Worm (Caenorhabditis elegans) whole organism, mixed stage, embryonic: ENCODE results near the gene nra-1.

Experiments
- blmp-1 ChIP-seq: fragments of 150-350 bp; optimal IDR thresholded peaks from 2 replicates; lab custom pipeline; 2014; ENCODE audit warnings: missing biosample characterization, missing genetic modification characterization
- elt-1 ChIP-seq: sonication (generic microtip); optimal IDR thresholded peaks from 2 replicates; lab custom pipeline; 2017; ENCODE audit warnings: missing genetic modification characterization, mild to moderate bottlenecking, missing compliant biosample characterization, antibody characterized with exemption, moderate library complexity, borderline replicate concordance; ENCODE audit not compliant: insufficient read depth
- elt-3 ChIP-seq: fragments of 150-350 bp; optimal IDR thresholded peaks from 2 replicates; lab custom pipeline; 2014; ENCODE audit warnings: missing biosample characterization, missing genetic modification characterization
- lin-13 ChIP-seq: fragments of 150-350 bp; optimal IDR thresholded peaks from 2 replicates; lab custom pipeline; 2014; ENCODE audit warnings: missing biosample characterization, missing genetic modification characterization
- mab-5 ChIP-seq: fragments of 150-350 bp; optimal IDR thresholded peaks from 2 replicates; lab custom pipeline; 2014; ENCODE audit warnings: missing biosample characterization, missing genetic modification characterization
- nhr-12 ChIP-seq: fragments of 150-350 bp; optimal IDR thresholded peaks from 2 replicates; lab custom pipeline; 2014; ENCODE audit warnings: missing biosample characterization, missing genetic modification characterization
- nhr-76 ChIP-seq: sonication (generic microtip); optimal IDR thresholded peaks from 2 replicates; lab custom pipeline; 2017; ENCODE audit warnings: missing biosample characterization, missing genetic modification characterization
- pha-4 ChIP-seq: fragments of 150-350 bp; optimal IDR thresholded peaks from 2 replicates; lab custom pipeline; 2018; ENCODE audit warnings: missing biosample characterization, missing genetic modification reagents, missing genetic modification characterization
- snpc-4 ChIP-seq: fragments of 150-350 bp; optimal IDR thresholded peaks from 2 replicates; lab custom pipeline; 2014; ENCODE audit warnings: missing biosample characterization, missing genetic modification characterization
- unc-62 ChIP-seq: fragments of 150-350 bp; optimal IDR thresholded peaks from 2 replicates; lab custom pipeline; 2014; ENCODE audit warnings: missing biosample characterization, missing genetic modification reagents, missing genetic modification characterization

ce11 chrIV:17238951-17239350 is 45.0 kb downstream of the nra-1 start:
- no peak for TF ChIP-seq elt-3 (tag; lab: Kevin White, UChicago)
- no peak for TF ChIP-seq unc-62 (GFP tag; lab: Kevin White, UChicago)
- no peak for TF ChIP-seq lin-13 (tag; lab: Kevin White, UChicago)
- TF ChIP-seq nhr-76, result no peak
- TF ChIP-seq mab-5 (tag; lab: Kevin White, UChicago), result no peak
- no peak for TF ChIP-seq snpc-4 (tag; lab: Kevin White, UChicago)
- no peak for TF ChIP-seq blmp-1 (tag; lab: Kevin White, UChicago)
- TF ChIP-seq elt-1 (tag; lab: Kevin White, UChicago), result no peak
- no peak for TF ChIP-seq pha-4 (tag; lab: Kevin White, UChicago)
- TF ChIP-seq nhr-12 (tag; lab: Kevin White, UChicago), result no peak
